Worm (Caenorhabditis elegans) whole organism, mixed stage, embryonic: ENCODE results near the gene szy-2.

Experiments
- blmp-1 ChIP-seq: fragments of 150-350 bp; optimal IDR thresholded peaks from 2 replicates; lab custom pipeline; 2014; ENCODE audit warnings: missing biosample characterization, missing genetic modification characterization
- ces-1 ChIP-seq: fragments of 150-350 bp; optimal IDR thresholded peaks from 2 replicates; lab custom pipeline; 2014; ENCODE audit warnings: missing biosample characterization, missing genetic modification reagents, missing genetic modification characterization
- elt-1 ChIP-seq: sonication (generic microtip); optimal IDR thresholded peaks from 2 replicates; lab custom pipeline; 2017; ENCODE audit warnings: missing genetic modification characterization, mild to moderate bottlenecking, missing compliant biosample characterization, antibody characterized with exemption, moderate library complexity, borderline replicate concordance; ENCODE audit not compliant: insufficient read depth
- flh-1 ChIP-seq: fragments of 200-800 bp; sonication (Bioruptor generic); optimal IDR thresholded peaks from 2 replicates; lab custom pipeline; 2018; ENCODE audit warnings: mild to moderate bottlenecking, missing genetic modification characterization, moderate library complexity, missing compliant biosample characterization
- ham-2 ChIP-seq: fragments of 200-800 bp; sonication (Bioruptor generic); optimal IDR thresholded peaks from 2 replicates; lab custom pipeline; 2018; ENCODE audit warnings: mild to moderate bottlenecking, missing genetic modification characterization, missing compliant biosample characterization
- sem-2 ChIP-seq: fragments of 200-800 bp; sonication (Bioruptor generic); optimal IDR thresholded peaks from 2 replicates; lab custom pipeline; 2018; ENCODE audit warnings: mild to moderate bottlenecking, missing genetic modification characterization, missing compliant biosample characterization
- snpc-4 ChIP-seq: fragments of 150-350 bp; optimal IDR thresholded peaks from 2 replicates; lab custom pipeline; 2014; ENCODE audit warnings: missing biosample characterization, missing genetic modification characterization
- unc-39 ChIP-seq: fragments of 150-350 bp; optimal IDR thresholded peaks from 2 replicates; lab custom pipeline; 2014; ENCODE audit warnings: missing biosample characterization, missing genetic modification characterization
- unc-62 ChIP-seq: fragments of 150-350 bp; optimal IDR thresholded peaks from 2 replicates; lab custom pipeline; 2014; ENCODE audit warnings: missing biosample characterization, missing genetic modification reagents, missing genetic modification characterization

ce11 chrIII:5346017-5346416 is 25.1 kb downstream of the szy-2 start, which contains the start of gene glrx-21:
- no peak for TF ChIP-seq sem-2
- no peak for TF ChIP-seq blmp-1 (tag; lab: Kevin White, UChicago)
- TF ChIP-seq unc-62 (GFP tag; lab: Kevin White, UChicago), result no peak
- no peak for TF ChIP-seq flh-1 (GFP tag; lab: Kevin White, UChicago)
- TF ChIP-seq ces-1 (GFP tag; lab: Kevin White, UChicago), result no peak
- TF ChIP-seq unc-39, result no peak
- TF ChIP-seq ham-2 (GFP tag; lab: Kevin White, UChicago), result no peak
- no peak for TF ChIP-seq snpc-4
- no peak for TF ChIP-seq elt-1 (tag; lab: Kevin White, UChicago)
